Worm (Caenorhabditis elegans): Measurements from ENCODE around the gene T28A11.25.

- TF ChIP-seq ztf-23 (GFP tag; IDR thresholded peaks at IDR 0.05) (no peak), T22C8.4 (GFP tag; IDR thresholded peaks at IDR 0.05) (no peak), flt-1 (GFP tag; IDR thresholded peaks at IDR 0.05) (no peak), cog-1 (tag; optimal IDR thresholded peaks at IDR 0.05) (no peak), klf-2 (GFP tag; conservative IDR thresholded peaks at IDR 0.05) (no peak), med-1 (GFP tag; optimal IDR thresholded peaks at IDR 0.05; ENCODE audit: insufficient read depth) (no peak), tab-1 (GFP tag; IDR thresholded peaks at IDR 0.05) (no peak)
These were observed 5.4 kb upstream of the T28A11.25 start for ce11 chrV:3276184-3276583.

All from whole organism, midembryonic.